Fruit fly (Drosophila melanogaster): ENCODE data around the gene CAH2.

The CAH2 gene

DNA sequence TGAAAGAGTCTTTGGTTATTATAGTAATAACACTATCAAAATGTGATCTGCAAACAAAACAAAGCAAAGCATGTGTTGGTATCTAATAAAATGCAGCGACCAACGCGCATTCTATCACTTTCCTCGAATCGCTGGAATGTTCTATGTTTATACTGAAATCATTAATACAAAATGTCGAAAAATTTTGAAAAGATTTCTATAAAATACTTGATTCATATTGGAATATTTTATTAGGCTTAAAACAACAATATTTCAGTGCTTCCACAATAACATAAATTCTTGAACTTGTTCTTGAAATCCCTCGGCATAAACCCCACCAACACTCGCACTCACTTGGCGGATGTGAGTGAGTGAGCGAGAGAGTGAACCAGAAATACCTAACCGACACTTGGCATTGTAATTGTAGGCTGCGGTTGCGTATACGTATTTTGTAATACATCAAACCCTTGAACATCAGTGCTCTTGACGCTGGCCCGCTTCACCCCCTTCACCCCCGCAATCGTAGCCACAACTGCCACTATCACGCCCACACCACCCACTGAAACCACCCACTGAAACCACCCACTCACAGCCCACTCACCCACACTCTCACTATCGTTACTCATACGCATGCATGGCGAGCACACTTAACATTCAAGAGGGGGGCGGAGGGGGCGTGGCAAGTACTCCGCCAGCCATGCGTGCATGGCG, 45.7 kb downstream of the CAH2 start (continued):
- TF ChIP-seq unc-4 (GFP tag; IDR thresholded peaks at IDR 0.05; ENCODE audit: partially characterized antibody) (no peak), Antp (GFP tag; optimal IDR thresholded peaks at IDR 0.05) (no peak), sna (GFP tag; IDR thresholded peaks at IDR 0.05; ENCODE audit: partially characterized antibody) (no peak), Lim3 (GFP tag; IDR thresholded peaks at IDR 0.05) (no peak), D19B (GFP tag; optimal IDR thresholded peaks at IDR 0.05) (no peak), sc (optimal IDR thresholded peaks at IDR 0.05) (no peak), sc (GFP tag; optimal IDR thresholded peaks at IDR 0.05) (no peak), CG16779 (GFP tag; IDR thresholded peaks at IDR 0.05) (peak; percentile 6; the same call in 1 of the 2 replicates), dmrt99B (tag; optimal IDR thresholded peaks at IDR 0.05) (peak; percentile 45), Pdp1 (GFP tag; optimal IDR thresholded peaks at IDR 0.05) (no peak), Bdp1 (GFP tag; optimal IDR thresholded peaks at IDR 0.05) (no peak), CG10209 (GFP tag; optimal IDR thresholded peaks at IDR 0.05) (peak; percentile 6), crol (GFP tag; IDR thresholded peaks at IDR 0.05) (peak; percentile 89), cwo (GFP tag; optimal IDR thresholded peaks at IDR 0.05) (no peak), ase (GFP tag; IDR thresholded peaks at IDR 0.05) (peak; percentile 41; the same call in 1 of the 3 replicates), CG11093 (GFP tag; IDR thresholded peaks at IDR 0.05) (no peak), peb (GFP tag; IDR thresholded peaks at IDR 0.05) (no peak), CrebB (tag; optimal IDR thresholded peaks at IDR 0.05) (no peak), Hey (tag; optimal IDR thresholded peaks at IDR 0.05) (no peak), stc (GFP tag; IDR thresholded peaks at IDR 0.05) (peak; percentile 58), fd3F (GFP tag; optimal IDR thresholded peaks at IDR 0.05) (no peak), Fer2 (tag; optimal IDR thresholded peaks at IDR 0.05) (no peak), lilli (GFP tag; optimal IDR thresholded peaks at IDR 0.05) (no peak), knrl (GFP tag; IDR thresholded peaks at IDR 0.05; ENCODE audit: partially characterized antibody) (no peak), Fer1 (GFP tag; optimal IDR thresholded peaks at IDR 0.05) (no peak), C15 (GFP tag; IDR thresholded peaks at IDR 0.05) (no peak), CG11504 (tag; optimal IDR thresholded peaks at IDR 0.05) (peak; percentile 62), CG10366 (GFP tag; IDR thresholded peaks at IDR 0.05) (peak; percentile 46), corto (GFP tag; optimal IDR thresholded peaks at IDR 0.05) (no peak), CG15696 (tag; optimal IDR thresholded peaks at IDR 0.05) (no peak), CG7556 (GFP tag; optimal IDR thresholded peaks at IDR 0.05) (no peak), CG18262 (tag; optimal IDR thresholded peaks at IDR 0.05) (peak; percentile 56), gcm (GFP tag; optimal IDR thresholded peaks at IDR 0.05) (no peak), CG43689 (GFP tag; IDR thresholded peaks at IDR 0.05) (no peak), sima (GFP tag; optimal IDR thresholded peaks at IDR 0.05) (no peak), prd (optimal IDR thresholded peaks at IDR 0.05) (no peak), prd (GFP tag; IDR thresholded peaks at IDR 0.05) (0 out of 3 replicates have a peak, but pooled peaks have one; percentile 6), TFAM (GFP tag; optimal IDR thresholded peaks at IDR 0.05) (no peak), CG1024 (GFP tag; IDR thresholded peaks at IDR 0.05) (no peak), lmd (GFP tag; IDR thresholded peaks at IDR 0.05) (no peak), CG8765 (GFP tag; IDR thresholded peaks at IDR 0.05) (no peak), CG12391 (tag; optimal IDR thresholded peaks at IDR 0.05) (peak; percentile 51), esg (GFP tag; conservative IDR thresholded peaks at IDR 0.05) (peak; percentile 43; the same call in 1 of the 2 replicates), CG7987 (GFP tag; optimal IDR thresholded peaks at IDR 0.05) (no peak), bcd (GFP tag; optimal IDR thresholded peaks at IDR 0.05) (no peak), crp (GFP tag; optimal IDR thresholded peaks at IDR 0.05) (no peak), ken (GFP tag; IDR thresholded peaks at IDR 0.05) (no peak), CG16813 (GFP tag; IDR thresholded peaks at IDR 0.05; ENCODE audit: partially characterized antibody) (no peak), CG2120 (GFP tag; optimal IDR thresholded peaks at IDR 0.05) (peak; percentile 7), Spps (tag; optimal IDR thresholded peaks at IDR 0.05) (peak; percentile 9)
